Worm (Caenorhabditis elegans) whole organism, L1 larva: ENCODE measurements around the gene K02E11.4.

Experiments used
- ceh-82 ChIP-seq, 3 experiments: fragments of 150-350 bp in 1 of 3; sonication (generic microtip) in 2 of 3; optimal IDR thresholded peaks; 2 replicates each; lab custom pipeline; 2014 to 2017; ENCODE audit warnings: missing biosample characterization in 3 of 3, missing genetic modification characterization in 3 of 3
- egl-13 ChIP-seq: sonication (generic microtip); optimal IDR thresholded peaks from 2 replicates; lab custom pipeline; 2016; ENCODE audit warnings: missing genotype, missing genetic modification reagents, missing genetic modification characterization, missing compliant biosample characterization
- rnt-1 ChIP-seq: sonication (generic microtip); optimal IDR thresholded peaks from 2 replicates; lab custom pipeline; 2016; ENCODE audit warnings: mild to moderate bottlenecking, missing genetic modification characterization, moderate library complexity, missing compliant biosample characterization
- sup-37 ChIP-seq: fragments of 200-800 bp; sonication (Bioruptor generic); optimal IDR thresholded peaks from 2 replicates; lab custom pipeline; 2018; ENCODE audit warnings: mild to moderate bottlenecking, missing genetic modification characterization, missing compliant biosample characterization
- unc-98 ChIP-seq: fragments of 200-800 bp; sonication (Bioruptor generic); IDR thresholded peaks from 2 replicates; pipeline ENCODE4 v1.3.6; 2022; ENCODE audit warnings: missing genetic modification characterization, missing compliant biosample characterization

DNA sequence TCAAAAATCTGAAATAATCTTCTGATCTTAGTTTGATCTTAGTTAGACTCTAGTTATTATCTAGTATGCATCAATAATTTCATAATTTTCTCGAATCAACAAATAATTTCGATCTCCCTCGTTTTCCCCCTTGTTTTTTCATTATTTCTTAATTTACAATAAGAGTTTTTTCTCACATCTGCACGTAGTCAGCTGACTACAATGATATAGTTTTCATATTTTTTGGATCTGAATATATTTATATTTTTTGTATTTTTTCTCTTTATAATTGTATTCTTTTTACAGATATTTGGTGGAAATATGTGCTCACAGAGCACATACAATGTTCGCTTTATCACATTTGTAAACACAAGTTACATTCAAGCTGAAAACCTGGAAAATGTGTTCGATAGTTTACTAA lies 4.0 kb downstream of the K02E11.4 start, which contains the start of gene sre-7:
- TF ChIP-seq egl-13 (no peak), ceh-82 (tag; optimal IDR thresholded peaks at IDR 0.05; lab: Kevin White, UChicago) (no peak), unc-98 (GFP tag; lab: Robert Waterston, UW) (no peak), rnt-1 (tag; lab: Kevin White, UChicago) (no peak), sup-37 (GFP tag; lab: Kevin White, UChicago) (no peak)
